Worm (Caenorhabditis elegans) whole organism, late embryonic: Measurements from ENCODE around the gene srbc-36.

Experiments used
- K09A11.1 ChIP-seq: sonication (generic microtip); optimal IDR thresholded peaks from 2 replicates; lab custom pipeline; 2017; ENCODE audit warnings: antibody characterized with exemption, mild to moderate bottlenecking, missing genetic modification characterization, missing compliant biosample characterization; ENCODE audit not compliant: insufficient read depth
- ahr-1 ChIP-seq: sonication (generic microtip); optimal IDR thresholded peaks from 2 replicates; lab custom pipeline; 2016; ENCODE audit warnings: missing genetic modification characterization, missing compliant biosample characterization
- ceh-18 ChIP-seq: sonication (generic microtip); optimal IDR thresholded peaks from 2 replicates; lab custom pipeline; 2016; ENCODE audit warnings: missing genetic modification characterization, missing compliant biosample characterization
- ceh-19 ChIP-seq: fragments of 200-800 bp; sonication (Bioruptor generic); optimal IDR thresholded peaks from 2 replicates; lab custom pipeline; 2018; ENCODE audit warnings: mild to moderate bottlenecking, missing genetic modification characterization, missing compliant biosample characterization
- ceh-2 ChIP-seq: sonication (generic microtip); optimal IDR thresholded peaks from 2 replicates; lab custom pipeline; 2016; ENCODE audit warnings: missing genotype, missing genetic modification characterization, missing compliant biosample characterization
- ceh-24 ChIP-seq: sonication (generic microtip); optimal IDR thresholded peaks from 2 replicates; lab custom pipeline; 2016; ENCODE audit warnings: mild to moderate bottlenecking, missing genetic modification characterization, missing compliant biosample characterization
- ceh-34 ChIP-seq: sonication (generic microtip); optimal IDR thresholded peaks from 2 replicates; lab custom pipeline; 2016; ENCODE audit warnings: mild to moderate bottlenecking, missing genetic modification characterization, missing compliant biosample characterization
- ceh-45 ChIP-seq: fragments of 200-800 bp; sonication (Bioruptor generic); IDR thresholded peaks from 2 replicates; pipeline ENCODE4 v1.3.6; 2022; ENCODE audit warnings: missing genetic modification reagents, missing genetic modification characterization, missing compliant biosample characterization
- che-1 ChIP-seq: sonication (generic microtip); optimal IDR thresholded peaks from 2 replicates; lab custom pipeline; 2016; ENCODE audit warnings: mild to moderate bottlenecking, missing genetic modification characterization, missing compliant biosample characterization
- dmd-4 ChIP-seq: sonication (generic microtip); optimal IDR thresholded peaks from 2 replicates; lab custom pipeline; 2016; ENCODE audit warnings: borderline replicate concordance, missing genetic modification characterization, missing compliant biosample characterization
- elt-2 ChIP-seq: sonication (generic microtip); optimal IDR thresholded peaks from 2 replicates; lab custom pipeline; 2016; ENCODE audit warnings: missing genetic modification reagents, missing genetic modification characterization, missing compliant biosample characterization
- fax-1 ChIP-seq: sonication (generic microtip); optimal IDR thresholded peaks from 2 replicates; lab custom pipeline; 2016; ENCODE audit warnings: missing genotype, missing genetic modification characterization, missing compliant biosample characterization
- lin-11 ChIP-seq: fragments of 200-800 bp; sonication (Bioruptor generic); optimal IDR thresholded peaks from 2 replicates; lab custom pipeline; 2018; ENCODE audit warnings: mild to moderate bottlenecking, missing genetic modification characterization, missing compliant biosample characterization
- madf-2 ChIP-seq: sonication (generic microtip); optimal IDR thresholded peaks from 2 replicates; lab custom pipeline; 2017; ENCODE audit warnings: missing genetic modification characterization, missing compliant biosample characterization
- nfya-1 ChIP-seq: sonication (generic microtip); optimal IDR thresholded peaks from 2 replicates; lab custom pipeline; 2017; ENCODE audit warnings: missing genetic modification characterization, mild to moderate bottlenecking, missing compliant biosample characterization, antibody characterized with exemption, moderate library complexity
- nhr-11 ChIP-seq: fragments of 150-350 bp; optimal IDR thresholded peaks from 2 replicates; lab custom pipeline; 2014; ENCODE audit warnings: missing biosample characterization, missing genetic modification characterization
- npax-4 ChIP-seq: sonication (generic microtip); optimal IDR thresholded peaks from 2 replicates; lab custom pipeline; 2016; ENCODE audit warnings: missing genetic modification characterization, missing compliant biosample characterization
- odd-2 ChIP-seq: sonication (generic microtip); optimal IDR thresholded peaks from 2 replicates; lab custom pipeline; 2017; ENCODE audit warnings: antibody characterized with exemption, mild to moderate bottlenecking, missing genetic modification characterization, missing compliant biosample characterization
- pag-3 ChIP-seq: sonication (generic microtip); optimal IDR thresholded peaks from 2 replicates; lab custom pipeline; 2016; ENCODE audit warnings: missing compliant biosample characterization, missing genetic modification characterization, borderline replicate concordance
- pha-4 ChIP-seq: fragments of 150-350 bp; optimal IDR thresholded peaks from 2 replicates; lab custom pipeline; 2018; ENCODE audit warnings: missing biosample characterization, missing genetic modification reagents, missing genetic modification characterization
- ref-2 ChIP-seq: sonication (generic microtip); optimal IDR thresholded peaks from 2 replicates; lab custom pipeline; 2016; ENCODE audit warnings: missing genetic modification characterization, missing compliant biosample characterization
- rnt-1 ChIP-seq: sonication (generic microtip); optimal IDR thresholded peaks from 2 replicates; lab custom pipeline; 2016; ENCODE audit warnings: missing genetic modification characterization, missing compliant biosample characterization
- sox-2 ChIP-seq: fragments of 200-800 bp; sonication (Bioruptor generic); IDR thresholded peaks from 2 replicates; pipeline ENCODE4 v1.3.6; 2022; ENCODE audit warnings: missing genetic modification reagents, missing genetic modification characterization, missing compliant biosample characterization
- tbx-2 ChIP-seq: sonication (generic microtip); optimal IDR thresholded peaks from 2 replicates; lab custom pipeline; 2016; ENCODE audit warnings: missing genetic modification characterization, missing compliant biosample characterization
- unc-42 ChIP-seq: sonication (generic microtip); optimal IDR thresholded peaks from 2 replicates; lab custom pipeline; 2016; ENCODE audit warnings: missing genotype, missing genetic modification characterization, missing compliant biosample characterization
- unc-55 ChIP-seq: sonication (generic microtip); optimal IDR thresholded peaks from 2 replicates; lab custom pipeline; 2017; ENCODE audit warnings: missing biosample characterization, missing genetic modification reagents, missing genetic modification characterization

Gene srbc-36

ce11 chrV:3454620-3455019, 35.7 kb downstream of the srbc-36 start:
- TF ChIP-seq rnt-1 (tag; lab: Kevin White, UChicago): peak; percentile 9
- peak; percentile 28 for TF ChIP-seq ref-2 (tag; lab: Kevin White, UChicago)
- TF ChIP-seq unc-42 (tag; lab: Kevin White, UChicago): peak; percentile 82
- TF ChIP-seq unc-55 (GFP tag; lab: Kevin White, UChicago): peak; percentile 38
- no peak for TF ChIP-seq lin-11 (tag; lab: Kevin White, UChicago)
- TF ChIP-seq, all 69 proteins: peak for 4

- TF ChIP-seq ceh-45 (GFP tag; lab: Robert Waterston, UW) (no peak), unc-42 (tag; lab: Kevin White, UChicago) (peak; percentile 89)
These were observed 37.8 kb downstream of the srbc-36 start for ce11 chrV:3452489-3452888.

DNA sequence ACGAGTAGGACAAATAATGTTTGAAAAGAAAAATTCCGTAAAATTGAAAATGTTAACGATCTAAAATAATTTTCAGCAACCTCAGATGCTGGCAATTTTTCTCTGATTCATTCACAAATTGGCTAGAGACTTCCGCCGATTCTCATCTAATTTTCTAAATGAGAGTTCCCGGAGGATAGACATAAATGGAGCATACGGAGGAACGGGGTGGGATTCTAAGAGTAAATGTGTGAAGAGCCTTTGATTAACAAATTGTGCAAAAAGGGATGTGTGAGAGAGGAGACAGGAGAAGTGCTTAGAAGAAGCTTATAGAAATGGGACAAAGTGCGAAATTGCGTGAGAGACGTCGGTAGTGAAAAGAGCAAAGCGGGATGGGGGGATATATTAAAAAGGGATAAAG, 38.7 kb downstream of the srbc-36 start:
- peak; percentile 65 for TF ChIP-seq unc-42 (tag; lab: Kevin White, UChicago)
- no peak for TF ChIP-seq npax-4 (tag; lab: Kevin White, UChicago)
- no peak for TF ChIP-seq elt-2
- TF ChIP-seq ceh-18 (tag; lab: Kevin White, UChicago): no peak
- no peak for TF ChIP-seq tbx-2 (tag; lab: Kevin White, UChicago)
- TF ChIP-seq ahr-1 (tag; lab: Kevin White, UChicago): no peak
- no peak for TF ChIP-seq K09A11.1 (tag; lab: Kevin White, UChicago)
- no peak for TF ChIP-seq ceh-24 (tag; lab: Kevin White, UChicago)

DNA sequence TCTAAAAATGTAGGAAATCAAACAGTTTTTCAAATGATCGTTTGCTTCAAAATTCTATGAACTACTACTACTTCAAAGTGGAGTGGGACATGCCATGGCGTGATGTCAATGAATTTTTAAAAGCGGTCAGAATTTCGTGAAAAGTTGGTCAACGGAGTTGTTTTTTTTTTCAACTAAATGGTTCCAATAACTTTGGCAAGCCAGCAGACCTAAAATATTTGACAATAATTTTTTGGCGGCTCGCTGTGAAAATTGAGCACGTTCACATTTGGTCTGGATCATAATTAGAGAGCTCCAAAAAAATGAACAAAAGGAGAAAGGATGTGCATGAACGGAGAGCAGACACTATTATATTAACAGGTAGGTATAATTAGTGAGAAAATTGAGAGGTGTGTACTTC, 40.0 kb downstream of the srbc-36 start:
- TF ChIP-seq ref-2 (tag; lab: Kevin White, UChicago): peak; percentile 72
- no peak for TF ChIP-seq ceh-19 (GFP tag; lab: Kevin White, UChicago)

DNA sequence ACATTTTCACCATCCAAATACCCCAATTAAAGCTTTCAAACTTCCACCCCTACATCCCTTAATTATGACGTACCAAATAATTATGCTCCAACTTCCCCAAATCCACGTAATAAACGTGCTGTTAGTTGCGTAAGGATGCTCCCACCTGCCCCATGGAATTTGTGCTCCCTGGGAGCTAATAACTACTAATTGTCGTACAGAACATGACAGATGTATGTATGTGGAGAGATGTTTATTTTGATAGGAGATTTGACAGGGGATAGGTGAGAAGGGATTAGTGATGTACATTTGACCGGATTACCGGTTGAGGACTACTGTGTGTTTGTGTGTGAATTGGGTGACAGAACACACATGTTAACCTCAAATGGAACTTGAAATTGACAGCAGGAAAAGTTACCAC, 40.5 kb downstream of the srbc-36 start:
- TF ChIP-seq tbx-2 (tag; lab: Kevin White, UChicago) (peak; percentile 8), ceh-45 (GFP tag; lab: Robert Waterston, UW) (no peak), ceh-2 (tag; lab: Kevin White, UChicago) (no peak)

- TF ChIP-seq ceh-34 (tag; lab: Kevin White, UChicago) (peak; percentile 92), ceh-19 (GFP tag; lab: Kevin White, UChicago) (peak; percentile 2), tbx-2 (tag; lab: Kevin White, UChicago) (peak; percentile 37), sox-2 (no peak), ref-2 (tag; lab: Kevin White, UChicago) (peak; percentile 23)
These were observed 45.1 kb downstream of the srbc-36 start for ce11 chrV:3445090-3445832.

- no peak for TF ChIP-seq K09A11.1 (tag; lab: Kevin White, UChicago)
- TF ChIP-seq ceh-34 (tag; lab: Kevin White, UChicago): peak; percentile 71
- no peak for TF ChIP-seq fax-1 (tag; lab: Kevin White, UChicago)
These were observed 45.6 kb downstream of the srbc-36 start, which contains the start of gene cfz-2 for ce11 chrV:3444777-3445089. TSS of gene cfz-2 (minus strand) at chrV:3444877.

- TF ChIP-seq che-1 (tag; lab: Kevin White, UChicago): no peak
- no peak for TF ChIP-seq nfya-1 (tag; lab: Kevin White, UChicago)
- TF ChIP-seq nhr-11 (tag; lab: Kevin White, UChicago): no peak
- TF ChIP-seq pag-3 (tag; lab: Kevin White, UChicago): no peak
- TF ChIP-seq pha-4: no peak
- TF ChIP-seq madf-2 (tag; lab: Kevin White, UChicago): no peak
- TF ChIP-seq K09A11.1 (tag; lab: Kevin White, UChicago): no peak
- TF ChIP-seq dmd-4 (tag; lab: Kevin White, UChicago): no peak
- TF ChIP-seq odd-2: no peak
These were observed 47.7 kb downstream of the srbc-36 start for ce11 chrV:3442609-3443008.
